Fruit fly (Drosophila melanogaster) whole organism, prepupa: Measurements from ENCODE around the gene CG31091.

Experiments used
- CG10669 ChIP-seq: fragments of 200-800 bp; sonication (Bioruptor generic); optimal IDR thresholded peaks from 3 replicates; lab custom pipeline; 2018; ENCODE audit warnings: missing biosample characterization, mild to moderate bottlenecking, missing genetic modification characterization, moderate library complexity
- CG1621 ChIP-seq: fragments of 200-800 bp; sonication (Bioruptor generic); optimal IDR thresholded peaks from 3 replicates; lab custom pipeline; 2018; ENCODE audit warnings: missing biosample characterization, mild to moderate bottlenecking, missing genetic modification characterization
- CG4318 ChIP-seq: fragments of 200-800 bp; sonication (Bioruptor generic); optimal IDR thresholded peaks from 3 replicates; lab custom pipeline; 2017; ENCODE audit warnings: missing biosample characterization, mild to moderate bottlenecking, missing genetic modification characterization
- OdsH ChIP-seq: fragments of 200-800 bp; sonication (Bioruptor generic); optimal IDR thresholded peaks from 3 replicates; lab custom pipeline; 2016; ENCODE audit warnings: missing biosample characterization, missing genetic modification characterization
- eg ChIP-seq: fragments of 200-800 bp; sonication (Bioruptor generic); IDR thresholded peaks from 3 replicates; pipeline ENCODE4 v1.3.6; 2022; ENCODE audit warnings: missing biosample characterization, missing genetic modification characterization
- fd59A ChIP-seq: fragments of 200-800 bp; sonication (Bioruptor generic); optimal IDR thresholded peaks from 2 replicates; lab custom pipeline; 2017; ENCODE audit warnings: missing biosample characterization, mild to moderate bottlenecking, missing genetic modification characterization, missing genetic modification reagents

DNA sequence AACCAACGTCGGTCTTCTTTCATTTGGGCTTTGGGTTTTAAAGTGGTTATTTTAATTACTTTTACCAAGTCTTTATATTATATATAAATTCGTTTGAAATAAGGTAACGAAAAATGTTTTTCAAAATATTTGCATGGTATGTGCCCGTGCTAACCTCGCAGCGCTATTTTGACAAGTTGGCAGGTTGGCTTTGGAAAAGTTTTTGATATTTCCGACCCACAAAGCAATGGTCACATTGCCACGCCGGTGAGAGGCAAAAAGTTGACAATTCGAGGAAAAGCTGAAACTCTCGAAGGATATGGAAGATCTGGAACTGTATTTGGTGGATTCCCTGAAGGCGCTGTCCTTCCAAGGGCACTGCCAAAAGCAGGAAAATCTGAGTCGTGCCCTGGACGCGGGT is 6.4 kb upstream of the CG31091 start, which contains the start of gene CG5913:
- no peak for TF ChIP-seq fd59A (GFP tag; lab: Kevin White, UChicago)
- TF ChIP-seq CG4318 (GFP tag; lab: Kevin White, UChicago), result no peak
- no peak for TF ChIP-seq CG1621 (tag; lab: Kevin White, UChicago)
- no peak for TF ChIP-seq OdsH
- no peak for TF ChIP-seq eg
- TF ChIP-seq CG10669, result no peak
